Fruit fly (Drosophila melanogaster): ENCODE data around the gene CG13082.

The CG13082 gene

DNA sequence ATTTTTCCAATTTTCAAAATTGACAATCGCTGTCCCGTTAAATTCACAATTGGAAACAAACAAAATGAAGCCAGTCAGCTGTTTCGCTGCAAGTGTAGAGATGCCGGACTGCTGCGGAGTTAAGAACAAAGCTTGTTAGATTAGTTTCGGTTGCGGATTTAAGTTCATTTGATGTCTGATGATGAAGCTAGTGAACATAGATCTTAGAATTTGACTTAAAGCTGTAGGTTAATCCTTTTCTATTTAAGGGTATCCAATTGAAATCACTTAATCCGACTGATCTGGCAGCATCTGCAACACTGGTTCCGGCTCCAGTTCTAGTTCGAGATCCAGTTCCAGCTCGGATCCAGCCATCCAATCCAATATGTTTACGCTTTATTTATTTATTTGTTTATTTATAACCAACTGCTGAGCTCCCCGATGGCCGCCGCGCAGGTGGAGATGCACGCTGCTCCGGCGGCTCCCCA, 45.7 kb downstream of the CG13082 start, which contains the start of the genes PCNA2 and CG10366 (continued):
- TF ChIP-seq CG13775 (GFP tag; optimal IDR thresholded peaks at IDR 0.05) = peak; percentile 78
- peak; percentile 82 for TF ChIP-seq CHES-1-like (GFP tag; optimal IDR thresholded peaks at IDR 0.05)
- no peak for TF ChIP-seq CG5180 (GFP tag; optimal IDR thresholded peaks at IDR 0.05)
- no peak for TF ChIP-seq CG14860 (GFP tag; IDR thresholded peaks at IDR 0.05; ENCODE audit: partially characterized antibody)
- peak; percentile 47 for TF ChIP-seq BEAF-32 (GFP tag; optimal IDR thresholded peaks at IDR 0.05)
- TF ChIP-seq kay (GFP tag; optimal IDR thresholded peaks at IDR 0.05) = peak; percentile 49
- no peak for TF ChIP-seq Dfd (GFP tag; optimal IDR thresholded peaks at IDR 0.05)
- no peak for TF ChIP-seq crol (GFP tag; IDR thresholded peaks at IDR 0.05)
- TF ChIP-seq Camta (GFP tag; optimal IDR thresholded peaks at IDR 0.05) = peak; percentile 51
- peak; percentile 77 for TF ChIP-seq slbo (GFP tag; IDR thresholded peaks at IDR 0.05)
- no peak for TF ChIP-seq CG16779 (GFP tag; IDR thresholded peaks at IDR 0.05)
- peak; percentile 60; the same call in 1 of the 3 replicates for TF ChIP-seq CG11456 (GFP tag; IDR thresholded peaks at IDR 0.05)
- TF ChIP-seq fd96Cb (tag; optimal IDR thresholded peaks at IDR 0.05) = peak; percentile 3
- no peak for TF ChIP-seq Jarid2 (GFP tag; optimal IDR thresholded peaks at IDR 0.05)
- peak; percentile 52 for TF ChIP-seq CG10543 (GFP tag; optimal IDR thresholded peaks at IDR 0.05)
- TF ChIP-seq trh (GFP tag; optimal IDR thresholded peaks at IDR 0.05) = peak; percentile 12
- no peak for TF ChIP-seq corto (GFP tag; optimal IDR thresholded peaks at IDR 0.05)
- peak; percentile 60 for TF ChIP-seq mirr (GFP tag; optimal IDR thresholded peaks at IDR 0.05)
- TF ChIP-seq CG15011 (GFP tag; optimal IDR thresholded peaks at IDR 0.05) = no peak
- TF ChIP-seq Ssrp (tag; optimal IDR thresholded peaks at IDR 0.05) = peak; percentile 44
- peak; percentile 25 for TF ChIP-seq CG6854 (GFP tag; optimal IDR thresholded peaks at IDR 0.05)
- TF ChIP-seq odd (GFP tag; optimal IDR thresholded peaks at IDR 0.05) = no peak
- peak; percentile 56 for TF ChIP-seq stwl (tag; optimal IDR thresholded peaks at IDR 0.05)
- peak; percentile 74 for TF ChIP-seq pum (GFP tag; optimal IDR thresholded peaks at IDR 0.05)
- no peak for TF ChIP-seq pan (optimal IDR thresholded peaks at IDR 0.05)
- TF ChIP-seq pan (GFP tag; optimal IDR thresholded peaks at IDR 0.05 in 1 of 2, IDR thresholded peaks at IDR 0.05 in 1 of 2) = peak in 1 of 2 experiments; percentile 48
- TF ChIP-seq CG9932 (GFP tag; IDR thresholded peaks at IDR 0.05) = peak; percentile 67
- TF ChIP-seq sisA (GFP tag; IDR thresholded peaks at IDR 0.05) = peak; percentile 44; the same call in 1 of the 2 replicates
- peak; percentile 70 for TF ChIP-seq vfl (GFP tag; optimal IDR thresholded peaks at IDR 0.05)
- no peak for TF ChIP-seq lov (optimal IDR thresholded peaks at IDR 0.05)
- TF ChIP-seq lov (GFP tag; IDR thresholded peaks at IDR 0.05) = no peak
- TF ChIP-seq CG4820 (GFP tag; optimal IDR thresholded peaks at IDR 0.05) = peak; percentile 66
- peak; percentile 14 for TF ChIP-seq BtbVII (GFP tag; optimal IDR thresholded peaks at IDR 0.05)
- TF ChIP-seq ci (GFP tag; IDR thresholded peaks at IDR 0.05) = peak; percentile 48; the same call in 2 of the 3 replicates
- TF ChIP-seq Oaz (GFP tag; IDR thresholded peaks at IDR 0.05) = no peak
- TF ChIP-seq CG15514 (GFP tag; optimal IDR thresholded peaks at IDR 0.05) = peak; percentile 100
- TF ChIP-seq NFAT (GFP tag; IDR thresholded peaks at IDR 0.05) = peak; percentile 52; the same call in 1 of the 2 replicates
- TF ChIP-seq CG2129 (GFP tag; IDR thresholded peaks at IDR 0.05; ENCODE audit: partially characterized antibody) = no peak
- peak; percentile 69 for TF ChIP-seq pnt (GFP tag; optimal IDR thresholded peaks at IDR 0.05)
- TF ChIP-seq klu (GFP tag; IDR thresholded peaks at IDR 0.05) = peak; percentile 25; the same call in 1 of the 2 replicates
- no peak for TF ChIP-seq Dip2 (GFP tag; IDR thresholded peaks at IDR 0.05)
- no peak for TF ChIP-seq so (GFP tag; IDR thresholded peaks at IDR 0.05)
- peak; percentile 42; the same call in 1 of the 2 replicates for TF ChIP-seq CG31224 (GFP tag; IDR thresholded peaks at IDR 0.05)
- TF ChIP-seq CG2202 (tag; optimal IDR thresholded peaks at IDR 0.05) = peak; percentile 32
- peak; percentile 57 for TF ChIP-seq Scr (GFP tag; IDR thresholded peaks at IDR 0.05; ENCODE audit: partially characterized antibody)
- peak; percentile 62 for TF ChIP-seq CG8089 (GFP tag; optimal IDR thresholded peaks at IDR 0.05)
- peak; percentile 54; the same call in 1 of the 2 replicates for TF ChIP-seq seq (GFP tag; IDR thresholded peaks at IDR 0.05)
- peak; percentile 44; the same call in 2 of the 3 replicates for TF ChIP-seq dysf (GFP tag; IDR thresholded peaks at IDR 0.05)
- peak; percentile 84 for TF ChIP-seq CG2712 (tag; optimal IDR thresholded peaks at IDR 0.05)
- peak; percentile 57 for TF ChIP-seq Atf-2 (GFP tag; optimal IDR thresholded peaks at IDR 0.05)
- no peak for TF ChIP-seq hb (GFP tag; IDR thresholded peaks at IDR 0.05; ENCODE audit: partially characterized antibody)
